Fruit fly (Drosophila melanogaster): Measurements from ENCODE around the gene alpha-Est1.
A peak's percentile ranks its signal among the peaks of the same experiment; 100 is the strongest.

Gene alpha-Est1

dm6 chr3R:7548808-7549744 lies at the start of gene alpha-Est1:
TSS of gene alpha-Est1 (minus strand) at chr3R:7549124.
- peak; percentile 38 for TF ChIP-seq cic (GFP tag; optimal IDR thresholded peaks at IDR 0.05)
- TF ChIP-seq tj (GFP tag; optimal IDR thresholded peaks at IDR 0.05): no peak
- TF ChIP-seq CG33017 (tag; optimal IDR thresholded peaks at IDR 0.05): no peak
- TF ChIP-seq cnc (optimal IDR thresholded peaks at IDR 0.05): no peak

DNA sequence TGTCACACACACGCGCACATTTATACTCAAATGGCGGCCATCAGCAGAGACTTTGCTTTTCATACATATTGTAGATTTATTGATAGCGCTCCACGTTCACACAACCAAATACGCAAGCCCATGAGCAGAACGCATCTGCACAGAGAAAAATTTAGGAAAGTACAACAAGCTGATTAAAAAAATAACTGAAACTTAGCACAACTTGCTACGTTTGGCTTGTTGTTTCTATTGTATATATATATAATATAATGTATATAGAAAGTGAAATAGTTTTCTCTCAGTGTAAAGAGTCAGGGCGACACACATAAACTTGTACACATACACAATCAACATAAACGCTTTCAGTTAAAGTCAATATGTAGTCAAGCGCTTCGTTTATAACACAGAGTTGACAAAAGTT lies 42.3 kb upstream of the alpha-Est1 start:
- TF ChIP-seq Hr96 (GFP tag; optimal IDR thresholded peaks at IDR 0.05) (no peak), pad (GFP tag; optimal IDR thresholded peaks at IDR 0.05) (no peak), CG14711 (tag; optimal IDR thresholded peaks at IDR 0.05) (no peak), CG5204 (GFP tag; optimal IDR thresholded peaks at IDR 0.05) (no peak), Crg-1 (GFP tag; optimal IDR thresholded peaks at IDR 0.05) (no peak), Mnt (GFP tag; optimal IDR thresholded peaks at IDR 0.05) (no peak), Clk (GFP tag; optimal IDR thresholded peaks at IDR 0.05) (no peak), CG1620 (GFP tag; optimal IDR thresholded peaks at IDR 0.05) (no peak), kay (GFP tag; ENCODE audit: borderline replicate concordance) (no peak), CG11617 (GFP tag; optimal IDR thresholded peaks at IDR 0.05) (no peak), CG7101 (tag; optimal IDR thresholded peaks at IDR 0.05) (no peak), CG7045 (GFP tag; optimal IDR thresholded peaks at IDR 0.05) (no peak), cnc (optimal IDR thresholded peaks at IDR 0.05) (no peak), cic (GFP tag; optimal IDR thresholded peaks at IDR 0.05) (no peak), CG33017 (tag; optimal IDR thresholded peaks at IDR 0.05) (no peak), CG12768 (GFP tag; optimal IDR thresholded peaks at IDR 0.05) (no peak), toe (GFP tag; optimal IDR thresholded peaks at IDR 0.05) (no peak)

dm6 chr3R:7572237-7572636 lies 23.3 kb upstream of the alpha-Est1 start:
- TF ChIP-seq Hr96 (GFP tag; optimal IDR thresholded peaks at IDR 0.05) (no peak), CG33017 (tag; optimal IDR thresholded peaks at IDR 0.05) (no peak), kay (GFP tag; ENCODE audit: borderline replicate concordance) (no peak), CG12768 (GFP tag; optimal IDR thresholded peaks at IDR 0.05) (no peak), CG7101 (tag; optimal IDR thresholded peaks at IDR 0.05) (no peak), toe (GFP tag; optimal IDR thresholded peaks at IDR 0.05) (no peak), CG5204 (GFP tag; optimal IDR thresholded peaks at IDR 0.05) (no peak)

- no peak for TF ChIP-seq Clk (GFP tag; optimal IDR thresholded peaks at IDR 0.05)
- TF ChIP-seq toe (GFP tag; optimal IDR thresholded peaks at IDR 0.05): no peak
- no peak for TF ChIP-seq ovo (GFP tag; optimal IDR thresholded peaks at IDR 0.05)
- no peak for TF ChIP-seq CG1620 (GFP tag; optimal IDR thresholded peaks at IDR 0.05)
- no peak for TF ChIP-seq pad (GFP tag; optimal IDR thresholded peaks at IDR 0.05)
- TF ChIP-seq cnc (optimal IDR thresholded peaks at IDR 0.05): no peak
- no peak for TF ChIP-seq CG11617 (GFP tag; optimal IDR thresholded peaks at IDR 0.05)
- no peak for TF ChIP-seq CG5204 (GFP tag; optimal IDR thresholded peaks at IDR 0.05)
Measured at dm6 chr3R:7551708-7552107, 2.8 kb upstream of the alpha-Est1 start, which contains the start of gene CG45545. TSS of gene CG45545 (plus strand) at chr3R:7552008.

DNA sequence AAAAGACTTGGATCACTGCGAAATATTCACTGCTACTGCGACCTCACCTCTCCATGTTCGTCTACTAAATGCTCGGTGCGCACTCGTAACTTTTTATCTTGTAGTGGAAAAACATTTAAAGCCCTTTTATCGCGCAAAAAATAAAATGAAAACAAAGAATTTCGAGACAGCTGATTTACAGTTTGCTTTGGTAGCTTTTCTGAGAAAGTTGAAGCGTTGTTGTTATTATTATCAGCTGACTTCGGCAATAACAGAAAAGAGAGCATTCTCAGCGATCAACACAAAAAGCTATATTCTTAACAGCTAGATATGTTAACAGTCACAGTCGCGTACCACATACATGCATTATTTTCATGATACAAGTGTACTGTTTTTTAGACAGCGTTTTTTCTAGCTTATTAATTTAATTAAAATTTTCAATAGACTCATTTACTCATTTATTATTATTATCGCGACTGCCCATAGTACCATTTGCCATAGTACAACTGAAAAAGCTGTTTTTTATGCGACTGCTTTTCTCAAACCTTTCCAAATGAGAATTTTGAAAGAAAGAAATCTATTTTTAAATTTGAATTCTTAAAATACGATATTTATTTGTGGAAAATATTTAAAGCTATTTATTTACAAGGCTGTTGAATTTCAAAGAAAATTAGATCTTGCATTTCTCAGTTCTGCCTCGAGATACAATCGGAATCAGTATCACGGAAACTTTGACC lies 7.6 kb downstream of the alpha-Est1 start, which contains the start of the genes alpha-Est3 and alpha-Est2:
Gene alpha-Est3, minus strand, starts transcription at position 487 of the 716 bp plus-strand sequence.
Gene alpha-Est2, plus strand, starts transcription at position 666 of the 716 bp plus-strand sequence.
- TF ChIP-seq tj (GFP tag; optimal IDR thresholded peaks at IDR 0.05) (peak; percentile 27), pad (GFP tag; optimal IDR thresholded peaks at IDR 0.05) (no peak), kay (GFP tag; ENCODE audit: borderline replicate concordance) (peak; percentile 78), CG1620 (GFP tag; optimal IDR thresholded peaks at IDR 0.05) (no peak), cic (GFP tag; optimal IDR thresholded peaks at IDR 0.05) (peak; percentile 25), bab1 (GFP tag; optimal IDR thresholded peaks at IDR 0.05) (peak; percentile 26), CG33017 (tag; optimal IDR thresholded peaks at IDR 0.05) (no peak)

DNA sequence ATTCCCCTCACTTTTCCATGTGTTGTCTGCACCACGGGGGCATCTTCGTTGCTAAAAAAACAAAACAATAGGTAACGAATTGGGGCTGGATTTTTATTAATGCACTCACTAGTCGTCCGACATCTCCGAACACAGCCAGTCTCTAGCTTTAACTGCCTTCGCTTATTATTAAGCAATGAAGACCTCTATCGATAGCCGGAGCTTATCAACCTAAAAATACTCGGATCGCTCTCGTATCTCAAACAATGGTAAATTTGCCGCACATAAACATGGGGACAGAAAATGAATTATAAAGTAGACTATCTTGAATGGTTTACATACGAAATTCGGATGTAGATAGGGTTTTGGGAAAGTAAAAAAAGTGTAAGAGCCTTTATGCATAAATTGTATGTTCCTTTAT lies 10.5 kb downstream of the alpha-Est1 start, which contains the start of gene alpha-Est4:
Gene alpha-Est4, minus strand, starts transcription at position 181 of the 400 bp plus-strand sequence.
- TF ChIP-seq CG1620 (GFP tag; optimal IDR thresholded peaks at IDR 0.05) (no peak), CG7101 (tag; optimal IDR thresholded peaks at IDR 0.05) (no peak), bab1 (GFP tag; optimal IDR thresholded peaks at IDR 0.05) (no peak)

DNA sequence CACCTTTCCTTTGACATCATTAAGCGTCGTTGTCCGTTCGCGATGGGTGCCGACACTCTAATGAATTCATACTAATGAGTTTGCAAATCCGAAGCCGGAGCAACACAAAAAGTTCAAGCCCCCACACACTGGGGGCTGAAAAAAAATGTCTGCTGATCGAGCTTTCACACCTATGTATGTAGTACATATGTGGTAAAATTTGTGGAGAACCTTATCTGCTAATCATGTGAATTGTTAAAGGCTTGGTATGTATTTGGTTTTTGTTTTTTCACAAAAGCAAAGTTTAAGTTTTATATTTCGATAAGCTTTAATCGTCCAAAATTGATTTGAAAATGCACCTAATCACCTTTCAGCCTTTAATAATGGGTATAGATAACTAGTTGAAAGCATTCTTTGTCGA lies 12.6 kb downstream of the alpha-Est1 start, which contains the start of gene alpha-Est5:
Gene alpha-Est5, minus strand, starts transcription at position 110 of the 400 bp plus-strand sequence.
- TF ChIP-seq tj (GFP tag; optimal IDR thresholded peaks at IDR 0.05) (peak; percentile 54), Mnt (GFP tag; optimal IDR thresholded peaks at IDR 0.05) (peak; percentile 31), Crg-1 (GFP tag; optimal IDR thresholded peaks at IDR 0.05) (no peak), CG33017 (tag; optimal IDR thresholded peaks at IDR 0.05) (peak; percentile 40), CG7045 (GFP tag; optimal IDR thresholded peaks at IDR 0.05) (no peak), kay (GFP tag; ENCODE audit: borderline replicate concordance) (peak; percentile 87), CG14711 (tag; optimal IDR thresholded peaks at IDR 0.05) (no peak), CG7101 (tag; optimal IDR thresholded peaks at IDR 0.05) (peak; percentile 14), ovo (GFP tag; optimal IDR thresholded peaks at IDR 0.05) (no peak), pad (GFP tag; optimal IDR thresholded peaks at IDR 0.05) (no peak), CG11617 (GFP tag; optimal IDR thresholded peaks at IDR 0.05) (no peak), cic (GFP tag; optimal IDR thresholded peaks at IDR 0.05) (peak; percentile 46), Clk (GFP tag; optimal IDR thresholded peaks at IDR 0.05) (no peak), toe (GFP tag; optimal IDR thresholded peaks at IDR 0.05) (peak; percentile 21), Hr96 (GFP tag; optimal IDR thresholded peaks at IDR 0.05) (peak; percentile 4), cnc (optimal IDR thresholded peaks at IDR 0.05) (peak in 1 of 2 experiments; percentile 55), CG12768 (GFP tag; optimal IDR thresholded peaks at IDR 0.05) (no peak), CG1620 (GFP tag; optimal IDR thresholded peaks at IDR 0.05) (peak; percentile 41), bab1 (GFP tag; optimal IDR thresholded peaks at IDR 0.05) (peak; percentile 29), CG5204 (GFP tag; optimal IDR thresholded peaks at IDR 0.05) (no peak)
